Worm (Caenorhabditis elegans): Measurements from ENCODE around the gene pars-1.

- TF ChIP-seq cog-1 (tag; optimal IDR thresholded peaks at IDR 0.05), result peak; percentile 66
- TF ChIP-seq ref-1 (GFP tag; conservative IDR thresholded peaks at IDR 0.05), result no peak
- TF ChIP-seq flt-1 (GFP tag; IDR thresholded peaks at IDR 0.05), result 0 out of 2 replicates have a peak, but pooled peaks have one; percentile 13
- no peak for TF ChIP-seq T22C8.4 (GFP tag; IDR thresholded peaks at IDR 0.05)
- TF ChIP-seq tab-1 (GFP tag; IDR thresholded peaks at IDR 0.05), result no peak
- peak; percentile 61; the same call in 1 of the 2 replicates for TF ChIP-seq ztf-29 (GFP tag; IDR thresholded peaks at IDR 0.05)
- 0 out of 2 replicates have a peak, but pooled peaks have one; percentile 28 for TF ChIP-seq ztf-23 (GFP tag; IDR thresholded peaks at IDR 0.05)
- no peak for TF ChIP-seq klf-2 (GFP tag; conservative IDR thresholded peaks at IDR 0.05)
- no peak for TF ChIP-seq med-1 (GFP tag; optimal IDR thresholded peaks at IDR 0.05; ENCODE audit: insufficient read depth)
Measured at ce11 chrIII:7207903-7208497, 30.8 kb upstream of the pars-1 start, which contains the start of gene rpl-6.
